Fruit fly (Drosophila melanogaster) whole organism, embryonic: Measurements from ENCODE around the gene sloth1.

ENCODE experiments used
- CG10267 ChIP-seq: fragments of 200-800 bp; sonication (Bioruptor generic); optimal IDR thresholded peaks from 2 replicates; lab custom pipeline; 2018; ENCODE audit warnings: missing biosample characterization, mild to moderate bottlenecking, missing genetic modification characterization, moderate library complexity
- CG10959 ChIP-seq: fragments of 200-800 bp; sonication (Bioruptor generic); IDR thresholded peaks from 2 replicates; pipeline ENCODE4 v1.3.6; 2022; ENCODE audit warnings: missing biosample characterization, missing genetic modification characterization
- CG10979 ChIP-seq: fragments of 200-800 bp; sonication (Bioruptor generic); optimal IDR thresholded peaks from 2 replicates; lab custom pipeline; 2018; ENCODE audit warnings: missing biosample characterization, mild to moderate bottlenecking, missing genetic modification characterization, moderate library complexity
- CG12219 ChIP-seq: fragments of 200-800 bp; sonication (Bioruptor generic); optimal IDR thresholded peaks from 3 replicates; lab custom pipeline; 2018; ENCODE audit warnings: missing biosample characterization, mild to moderate bottlenecking, missing genetic modification characterization
- CG12659 ChIP-seq: fragments of 200-800 bp; sonication (Bioruptor generic); optimal IDR thresholded peaks from 3 replicates; lab custom pipeline; 2017; ENCODE audit warnings: mild to moderate bottlenecking, missing biosample characterization, missing genetic modification reagents, missing genetic modification characterization
- CG13287 ChIP-seq: fragments of 200-800 bp; sonication (Bioruptor generic); IDR thresholded peaks from 2 replicates; pipeline ENCODE4 v1.3.6; 2022; ENCODE audit warnings: missing biosample characterization, missing genetic modification characterization; ENCODE audit not compliant: partially characterized antibody
- CG13296 ChIP-seq: fragments of 200-800 bp; sonication (Bioruptor generic); optimal IDR thresholded peaks from 3 replicates; lab custom pipeline; 2018; ENCODE audit warnings: missing biosample characterization, mild to moderate bottlenecking, missing genetic modification characterization
- CG15269 ChIP-seq: fragments of 200-800 bp; sonication (Bioruptor generic); optimal IDR thresholded peaks from 2 replicates; lab custom pipeline; 2018; ENCODE audit warnings: missing biosample characterization, mild to moderate bottlenecking, missing genetic modification characterization, moderate library complexity
- CG1602 ChIP-seq: fragments of 200-800 bp; sonication (Bioruptor generic); optimal IDR thresholded peaks from 3 replicates; lab custom pipeline; 2016; ENCODE audit warnings: missing biosample characterization, missing genetic modification characterization
- CG17328 ChIP-seq: fragments of 200-800 bp; sonication (Bioruptor generic); IDR thresholded peaks from 2 replicates; pipeline ENCODE4 v1.3.6; 2022; ENCODE audit warnings: missing biosample characterization, missing genetic modification characterization
- CG17361 ChIP-seq: fragments of 200-800 bp; sonication (Bioruptor generic); IDR thresholded peaks from 3 replicates; pipeline ENCODE4 v1.3.6; 2022; ENCODE audit warnings: missing biosample characterization, missing genetic modification characterization
- CG18619 ChIP-seq: fragments of 200-800 bp; sonication (Bioruptor generic); optimal IDR thresholded peaks from 3 replicates; lab custom pipeline; 2017; ENCODE audit warnings: missing biosample characterization, mild to moderate bottlenecking, missing genetic modification characterization
- CG31441 ChIP-seq: fragments of 200-800 bp; sonication (Bioruptor generic); IDR thresholded peaks from 2 replicates; pipeline ENCODE4 v1.3.6; 2022; ENCODE audit warnings: missing biosample characterization, missing genetic modification characterization
- CG32772 ChIP-seq: fragments of 200-800 bp; sonication (Bioruptor generic); IDR thresholded peaks from 2 replicates; pipeline ENCODE4 v1.3.6; 2022; ENCODE audit warnings: missing biosample characterization, missing genetic modification characterization
- CG33557 ChIP-seq: fragments of 200-800 bp; sonication (Bioruptor generic); optimal IDR thresholded peaks from 2 replicates; lab custom pipeline; 2019; ENCODE audit warnings: missing biosample characterization, mild to moderate bottlenecking, missing genetic modification characterization, moderate library complexity
- CG34376 ChIP-seq: fragments of 200-800 bp; sonication (Bioruptor generic); optimal IDR thresholded peaks from 2 replicates; lab custom pipeline; 2018; ENCODE audit warnings: missing biosample characterization, mild to moderate bottlenecking, missing genetic modification characterization
- CG3847 ChIP-seq: fragments of 200-800 bp; sonication (Bioruptor generic); IDR thresholded peaks from 2 replicates; pipeline ENCODE4 v1.3.6; 2022; ENCODE audit warnings: missing biosample characterization, missing genetic modification characterization
- CG4854 ChIP-seq: fragments of 200-800 bp; sonication (Bioruptor generic); optimal IDR thresholded peaks from 2 replicates; lab custom pipeline; 2016; ENCODE audit warnings: missing biosample characterization, missing genetic modification characterization, inconsistent platforms
- CG7357 ChIP-seq: fragments of 200-800 bp; sonication (Bioruptor generic); IDR thresholded peaks from 3 replicates; pipeline ENCODE4 v1.3.6; 2022; ENCODE audit warnings: missing biosample characterization, missing genetic modification characterization
- CG8290 ChIP-seq, 3 experiments: fragments of 200-800 bp; sonication (Bioruptor generic); optimal IDR thresholded peaks; 2 replicates each; lab custom pipeline; 2016 to 2019; ENCODE audit warnings: missing biosample characterization in 3 of 3, missing genetic modification characterization in 3 of 3, mild to moderate bottlenecking in 2 of 3, moderate library complexity in 1 of 3
- CG9876 ChIP-seq: fragments of 200-800 bp; sonication (Bioruptor generic); optimal IDR thresholded peaks from 2 replicates; lab custom pipeline; 2016; ENCODE audit warnings: missing biosample characterization, missing genetic modification characterization
- Fer1 ChIP-seq: fragments of 200-800 bp; sonication (Bioruptor generic); optimal IDR thresholded peaks from 2 replicates; lab custom pipeline; 2017; ENCODE audit warnings: missing biosample characterization, mild to moderate bottlenecking, missing genetic modification characterization
- Gug ChIP-seq: fragments of 200-800 bp; sonication (Bioruptor generic); IDR thresholded peaks from 4 replicates; pipeline ENCODE4 v1.3.6; 2022; ENCODE audit warnings: missing biosample characterization, missing genetic modification characterization
- Hand ChIP-seq: fragments of 200-800 bp; sonication (Bioruptor generic); optimal IDR thresholded peaks from 2 replicates; lab custom pipeline; 2017; ENCODE audit warnings: mild to moderate bottlenecking, missing biosample characterization, missing genetic modification reagents, missing genetic modification characterization
- Lpt ChIP-seq: fragments of >200 bp; optimal IDR thresholded peaks from 2 replicates; lab custom pipeline; 2018; ENCODE audit warnings: missing biosample characterization, missing genetic modification characterization
- Neu2 ChIP-seq: fragments of 200-800 bp; sonication (Bioruptor generic); optimal IDR thresholded peaks from 3 replicates; lab custom pipeline; 2016; ENCODE audit warnings: missing biosample characterization, missing genetic modification characterization, borderline replicate concordance
- Nf-YB ChIP-seq: fragments of 200-800 bp; sonication (Bioruptor generic); optimal IDR thresholded peaks from 3 replicates; lab custom pipeline; 2019; ENCODE audit warnings: missing biosample characterization, mild to moderate bottlenecking, missing genetic modification characterization, moderate library complexity
- Side ChIP-seq: fragments of 200-800 bp; sonication (Bioruptor generic); optimal IDR thresholded peaks from 2 replicates; lab custom pipeline; 2016; ENCODE audit warnings: missing biosample characterization, missing genetic modification characterization
- Ssrp ChIP-seq: fragments of 200-800 bp; sonication (Bioruptor generic); optimal IDR thresholded peaks from 2 replicates; lab custom pipeline; 2018; ENCODE audit warnings: missing biosample characterization, mild to moderate bottlenecking, missing genetic modification characterization, moderate library complexity
- Xrp1 ChIP-seq: fragments of 200-800 bp; sonication (Bioruptor generic); IDR thresholded peaks from 2 replicates; pipeline ENCODE4 v1.3.6; 2022; ENCODE audit warnings: missing biosample characterization, missing genetic modification characterization
- ab ChIP-seq: fragments of 200-800 bp; sonication (Bioruptor generic); optimal IDR thresholded peaks from 2 replicates; lab custom pipeline; 2016; ENCODE audit warnings: missing biosample characterization, missing genetic modification characterization
- ase ChIP-seq: fragments of 200-800 bp; sonication (Bioruptor generic); IDR thresholded peaks from 3 replicates; pipeline ENCODE4 v1.3.6; 2022; ENCODE audit warnings: missing biosample characterization, missing genetic modification characterization
- bbx ChIP-seq: fragments of 200-800 bp; sonication (Bioruptor generic); IDR thresholded peaks from 2 replicates; pipeline ENCODE4 v1.3.6; 2022; ENCODE audit warnings: missing biosample characterization, missing genetic modification characterization; ENCODE audit not compliant: partially characterized antibody
- cg ChIP-seq: fragments of 200-800 bp; sonication (Bioruptor generic); optimal IDR thresholded peaks from 3 replicates; lab custom pipeline; 2019; ENCODE audit warnings: missing biosample characterization, mild to moderate bottlenecking, missing genetic modification characterization, moderate library complexity
- croc ChIP-seq: fragments of 200-800 bp; sonication (Bioruptor generic); conservative IDR thresholded peaks from 3 replicates; pipeline ENCODE4 v1.3.6; 2022; ENCODE audit warnings: missing biosample characterization, missing genetic modification characterization
- dysf ChIP-seq: fragments of 200-800 bp; sonication (Bioruptor generic); IDR thresholded peaks from 3 replicates; pipeline ENCODE4 v1.3.6; 2022; ENCODE audit warnings: missing biosample characterization, missing genetic modification characterization
- fd102C ChIP-seq: fragments of 200-800 bp; sonication (Bioruptor generic); optimal IDR thresholded peaks from 2 replicates; lab custom pipeline; 2018; ENCODE audit warnings: missing biosample characterization, mild to moderate bottlenecking, missing genetic modification characterization, moderate library complexity
- fd96Cb ChIP-seq: fragments of 200-800 bp; sonication (Bioruptor generic); optimal IDR thresholded peaks from 2 replicates; lab custom pipeline; 2018; ENCODE audit warnings: missing biosample characterization, mild to moderate bottlenecking, missing genetic modification characterization, moderate library complexity
- ftz-f1 ChIP-seq: fragments of 200-800 bp; sonication (Bioruptor generic); optimal IDR thresholded peaks from 2 replicates; lab custom pipeline; 2016; ENCODE audit warnings: missing biosample characterization, missing genetic modification characterization
- inv ChIP-seq: fragments of 200-800 bp; sonication (Bioruptor generic); IDR thresholded peaks from 2 replicates; pipeline ENCODE4 v1.3.6; 2022; ENCODE audit warnings: missing biosample characterization, missing genetic modification characterization; ENCODE audit not compliant: partially characterized antibody
- knrl ChIP-seq: fragments of 200-800 bp; sonication (Bioruptor generic); IDR thresholded peaks from 3 replicates; pipeline ENCODE4 v1.3.6; 2022; ENCODE audit warnings: missing biosample characterization, missing genetic modification characterization; ENCODE audit not compliant: partially characterized antibody
- otp ChIP-seq: fragments of 200-800 bp; sonication (Bioruptor generic); IDR thresholded peaks from 3 replicates; pipeline ENCODE4, ENCODE4 v1.3.6; 2022; ENCODE audit warnings: missing biosample characterization, missing genetic modification characterization
- pan ChIP-seq, 4 experiments: fragments of >200 bp in 3 of 4; fragments of 200-800 bp in 1 of 4; sonication (Bioruptor generic) in 1 of 4; optimal IDR thresholded peaks in 3 of 4; IDR thresholded peaks in 1 of 4; 2 replicates each; pipeline versions ENCODE4 v1.3.6 to Lab custom; 2017 to 2022; ENCODE audit warnings: missing biosample characterization in 2 of 4, missing genetic modification characterization in 2 of 4, mixed read lengths in 1 of 4
- ro ChIP-seq: fragments of 200-800 bp; sonication (Bioruptor generic); IDR thresholded peaks from 2 replicates; pipeline ENCODE4 v1.3.6; 2022; ENCODE audit warnings: missing biosample characterization, missing genetic modification characterization
- run ChIP-seq: fragments of 200-800 bp; sonication (Bioruptor generic); optimal IDR thresholded peaks from 3 replicates; lab custom pipeline; 2018; ENCODE audit warnings: missing biosample characterization, mild to moderate bottlenecking, missing genetic modification characterization
- so ChIP-seq: fragments of 200-800 bp; sonication (Bioruptor generic); IDR thresholded peaks from 3 replicates; pipeline ENCODE4 v1.3.6; 2022; ENCODE audit warnings: missing biosample characterization, missing genetic modification characterization
- stwl ChIP-seq: fragments of 200-800 bp; sonication (Bioruptor generic); optimal IDR thresholded peaks from 3 replicates; lab custom pipeline; 2018; ENCODE audit warnings: missing biosample characterization, mild to moderate bottlenecking, missing genetic modification characterization, moderate library complexity
- trh ChIP-seq: fragments of 200-800 bp; sonication (Bioruptor generic); optimal IDR thresholded peaks from 2 replicates; lab custom pipeline; 2016; ENCODE audit warnings: missing biosample characterization, missing genetic modification characterization
- unc-4 ChIP-seq: fragments of 200-800 bp; sonication (Bioruptor generic); IDR thresholded peaks from 2 replicates; pipeline ENCODE4 v1.3.6; 2022; ENCODE audit warnings: missing biosample characterization, missing genetic modification characterization; ENCODE audit not compliant: partially characterized antibody

sloth1 gene

DNA sequence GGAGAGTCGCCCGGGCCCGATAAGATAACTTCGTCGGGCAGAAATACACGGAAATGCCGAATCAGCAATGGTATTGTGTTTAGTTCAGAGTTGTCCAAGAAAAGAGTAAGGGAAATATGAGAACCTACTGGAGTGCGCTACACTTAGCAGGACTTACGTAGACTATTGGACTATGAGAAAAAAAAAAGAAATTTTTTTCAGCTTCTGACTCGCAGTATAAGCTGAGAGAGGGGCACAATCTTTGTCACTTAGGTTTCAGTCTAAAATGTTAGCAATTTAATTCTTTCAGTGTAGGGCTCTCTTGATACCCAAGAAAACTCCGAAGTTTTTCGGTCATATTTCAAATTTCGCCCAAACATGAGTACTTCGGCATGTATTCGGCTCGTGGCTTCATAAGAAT, 17.4 kb upstream of the sloth1 start (continued):
- TF ChIP-seq stwl (no peak), CG1602 (peak; percentile 56), CG32772 (GFP tag; lab: Robert Waterston, UW) (peak; percentile 78), CG10959 (GFP tag; lab: Robert Waterston, UW) (peak; percentile 42; the same call in 1 of the 2 replicates), cg (GFP tag; lab: Kevin White, UChicago) (no peak), CG4854 (peak; percentile 50), CG18619 (GFP tag; lab: Kevin White, UChicago) (peak; percentile 73), croc (GFP tag; lab: Robert Waterston, UW) (peak; percentile 47; the same call in 2 of the 3 replicates), knrl (GFP tag; lab: Robert Waterston, UW) (no peak), CG8290 (GFP tag; optimal IDR thresholded peaks at IDR 0.05; lab: Kevin White, UChicago) (no peak), CG8290 (tag; optimal IDR thresholded peaks at IDR 0.05; lab: Kevin White, UChicago) (peak in 1 of 2 experiments; percentile 43), CG7357 (GFP tag; lab: Robert Waterston, UW) (peak; percentile 63; the same call in 1 of the 3 replicates), CG10267 (tag; lab: Kevin White, UChicago) (peak; percentile 48), fd96Cb (tag; lab: Kevin White, UChicago) (peak; percentile 65), Lpt (GFP tag; lab: Kevin White, UChicago) (no peak), ase (GFP tag; lab: Robert Waterston, UW) (peak; percentile 75; the same call in 2 of the 3 replicates), CG15269 (tag; lab: Kevin White, UChicago) (peak; percentile 73), CG13296 (GFP tag; lab: Kevin White, UChicago) (peak; percentile 35), CG13287 (GFP tag; lab: Robert Waterston, UW) (no peak), otp (GFP tag; lab: Robert Waterston, UW) (peak; percentile 82; the same call in 2 of the 3 replicates), CG12659 (GFP tag; lab: Kevin White, UChicago) (peak; percentile 67), so (GFP tag; lab: Robert Waterston, UW) (peak; percentile 77; the same call in 2 of the 3 replicates), CG34376 (GFP tag; lab: Kevin White, UChicago) (peak; percentile 29), Side (GFP tag; lab: Kevin White, UChicago) (peak; percentile 65), CG17361 (GFP tag; lab: Robert Waterston, UW) (peak; percentile 75), CG12219 (peak; percentile 62), inv (GFP tag; lab: Robert Waterston, UW) (no peak), CG17328 (GFP tag; lab: Robert Waterston, UW) (peak; percentile 77), unc-4 (GFP tag; lab: Robert Waterston, UW) (no peak), CG10979 (tag; lab: Kevin White, UChicago) (peak; percentile 64), Fer1 (peak; percentile 50), Neu2 (GFP tag; lab: Kevin White, UChicago) (no peak), CG33557 (GFP tag; lab: Kevin White, UChicago) (no peak), ab (peak; percentile 26), Ssrp (peak; percentile 31), Hand (GFP tag; lab: Kevin White, UChicago) (peak; percentile 23), Gug (GFP tag; lab: Robert Waterston, UW) (peak; percentile 71; the same call in 3 of the 4 replicates), pan (optimal IDR thresholded peaks at IDR 0.05; lab: Kevin White, UChicago) (no peak), pan (GFP tag; optimal IDR thresholded peaks at IDR 0.05 in 1 of 2, IDR thresholded peaks at IDR 0.05 in 1 of 2) (peak in 1 of 2 experiments; percentile 85), run (tag; lab: Kevin White, UChicago) (no peak), Nf-YB (GFP tag; lab: Kevin White, UChicago) (no peak), fd102C (no peak), CG3847 (GFP tag; lab: Robert Waterston, UW) (peak; percentile 66), ro (peak; percentile 35; the same call in 1 of the 2 replicates), Xrp1 (GFP tag; lab: Robert Waterston, UW) (peak; percentile 81), CG31441 (GFP tag; lab: Robert Waterston, UW) (peak; percentile 76), CG9876 (GFP tag; lab: Kevin White, UChicago) (peak; percentile 59), dysf (GFP tag; lab: Robert Waterston, UW) (peak; percentile 88), bbx (GFP tag; lab: Robert Waterston, UW) (no peak), trh (no peak), ftz-f1 (GFP tag; lab: Kevin White, UChicago) (no peak)
